Fruit fly (Drosophila melanogaster): Measurements from ENCODE around the gene CG9312.

Gene CG9312

dm6 chr3R:13800430-13800848, 34.9 kb downstream of the CG9312 start (continued):
- peak; percentile 93 for TF ChIP-seq caup (GFP tag; optimal IDR thresholded peaks at IDR 0.05; ENCODE audit: severe bottlenecking)
- TF ChIP-seq ase (GFP tag; IDR thresholded peaks at IDR 0.05), result peak; percentile 90
- peak; percentile 93 for TF ChIP-seq otp (GFP tag; IDR thresholded peaks at IDR 0.05)
- TF ChIP-seq CG8944 (GFP tag; optimal IDR thresholded peaks at IDR 0.05), result no peak
- TF ChIP-seq pnt (GFP tag; optimal IDR thresholded peaks at IDR 0.05), result peak; percentile 25
- peak; percentile 86 for TF ChIP-seq CG4424 (GFP tag; optimal IDR thresholded peaks at IDR 0.05)
- TF ChIP-seq B-H2 (GFP tag; optimal IDR thresholded peaks at IDR 0.05), result peak; percentile 96
- 0 out of 3 replicates have a peak, but pooled peaks have one; percentile 38 for TF ChIP-seq Opbp (GFP tag; IDR thresholded peaks at IDR 0.05; ENCODE audit: partially characterized antibody)
- TF ChIP-seq CG7987 (GFP tag; optimal IDR thresholded peaks at IDR 0.05), result peak; percentile 49
- TF ChIP-seq CG30431 (GFP tag; optimal IDR thresholded peaks at IDR 0.05), result peak; percentile 64
- peak; percentile 62 for TF ChIP-seq Gsc (GFP tag; IDR thresholded peaks at IDR 0.05)
- TF ChIP-seq CG10654 (GFP tag; optimal IDR thresholded peaks at IDR 0.05), result peak; percentile 69
- peak; percentile 93 for TF ChIP-seq CG9932 (GFP tag; IDR thresholded peaks at IDR 0.05)
- peak; percentile 81 for TF ChIP-seq E2f2 (GFP tag; IDR thresholded peaks at IDR 0.05)
- peak; percentile 88 for TF ChIP-seq CG18619 (GFP tag; optimal IDR thresholded peaks at IDR 0.05)
- TF ChIP-seq CoRest (tag; optimal IDR thresholded peaks at IDR 0.05), result peak; percentile 91
- peak; percentile 92 for TF ChIP-seq CG3281 (GFP tag; optimal IDR thresholded peaks at IDR 0.05)
- peak; percentile 72 for TF ChIP-seq schlank (tag; optimal IDR thresholded peaks at IDR 0.05)
- TF ChIP-seq ftz-f1 (GFP tag; optimal IDR thresholded peaks at IDR 0.05), result no peak
- no peak for TF ChIP-seq hth (optimal IDR thresholded peaks at IDR 0.05)
- no peak for TF ChIP-seq Dp (GFP tag; optimal IDR thresholded peaks at IDR 0.05)
- peak; percentile 84 for TF ChIP-seq CG13775 (GFP tag; optimal IDR thresholded peaks at IDR 0.05)
- peak; percentile 92 for TF ChIP-seq CG6689 (GFP tag; IDR thresholded peaks at IDR 0.05)
- TF ChIP-seq pfk (GFP tag; optimal IDR thresholded peaks at IDR 0.05), result peak; percentile 50
- peak; percentile 97 for TF ChIP-seq seq (GFP tag; IDR thresholded peaks at IDR 0.05)
- peak; percentile 87 for TF ChIP-seq Hr3 (GFP tag; optimal IDR thresholded peaks at IDR 0.05)
- peak; percentile 79 for TF ChIP-seq CG16815 (GFP tag; optimal IDR thresholded peaks at IDR 0.05)
- peak; percentile 94 for TF ChIP-seq dmrt99B (tag; optimal IDR thresholded peaks at IDR 0.05)
- no peak for TF ChIP-seq Doc3 (GFP tag; IDR thresholded peaks at IDR 0.05; ENCODE audit: partially characterized antibody)
- no peak for TF ChIP-seq BEAF-32 (GFP tag; optimal IDR thresholded peaks at IDR 0.05)
- TF ChIP-seq CG1024 (GFP tag; IDR thresholded peaks at IDR 0.05), result peak; percentile 78
- peak; percentile 74 for TF ChIP-seq CG12942 (GFP tag; optimal IDR thresholded peaks at IDR 0.05)
- TF ChIP-seq Kr (GFP tag; optimal IDR thresholded peaks at IDR 0.05), result no peak
- TF ChIP-seq CG13287 (GFP tag; IDR thresholded peaks at IDR 0.05; ENCODE audit: partially characterized antibody), result peak; percentile 34; the same call in 1 of the 2 replicates
- TF ChIP-seq sna (GFP tag; IDR thresholded peaks at IDR 0.05; ENCODE audit: partially characterized antibody), result no peak
- peak; percentile 85 for TF ChIP-seq peb (GFP tag; IDR thresholded peaks at IDR 0.05)
- TF ChIP-seq insv (GFP tag; optimal IDR thresholded peaks at IDR 0.05), result peak in 1 of 2 experiments; percentile 65
- TF ChIP-seq dm (GFP tag; optimal IDR thresholded peaks at IDR 0.05), result no peak
- peak; percentile 91 for TF ChIP-seq E2f1 (GFP tag; IDR thresholded peaks at IDR 0.05)
- TF ChIP-seq CG17912 (GFP tag; optimal IDR thresholded peaks at IDR 0.05), result peak; percentile 25
- peak; percentile 85 for TF ChIP-seq CG15601 (tag; optimal IDR thresholded peaks at IDR 0.05)
- no peak for TF ChIP-seq crc (GFP tag; optimal IDR thresholded peaks at IDR 0.05)
- peak; percentile 91 for TF ChIP-seq CG11504 (tag; optimal IDR thresholded peaks at IDR 0.05)
- peak; percentile 34 for TF ChIP-seq grn (GFP tag; optimal IDR thresholded peaks at IDR 0.05)
- TF ChIP-seq Nf-YB (GFP tag; optimal IDR thresholded peaks at IDR 0.05), result peak; percentile 73
- peak; percentile 52 for TF ChIP-seq Camta (GFP tag; optimal IDR thresholded peaks at IDR 0.05)
- TF ChIP-seq Lpt (GFP tag; optimal IDR thresholded peaks at IDR 0.05), result no peak
- TF ChIP-seq pb (GFP tag; optimal IDR thresholded peaks at IDR 0.05), result no peak
- peak; percentile 37 for TF ChIP-seq CG31365 (tag; optimal IDR thresholded peaks at IDR 0.05)
- peak; percentile 67 for TF ChIP-seq CG6654 (GFP tag; optimal IDR thresholded peaks at IDR 0.05)
- no peak for TF ChIP-seq Dll (GFP tag; IDR thresholded peaks at IDR 0.05; ENCODE audit: partially characterized antibody)

All from whole organism, embryonic.